Fruit fly (Drosophila melanogaster) whole organism: ENCODE measurements around the gene CG6230.

Source experiments
- CG8478 ChIP-seq: fragments of >200 bp; optimal IDR thresholded peaks from 2 replicates; lab custom pipeline; 2018; ENCODE audit warnings: inconsistent platforms
- pan ChIP-seq: fragments of >200 bp; optimal IDR thresholded peaks from 2 replicates; lab custom pipeline; 2017
- psq ChIP-seq: fragments of >200 bp; optimal IDR thresholded peaks from 2 replicates; lab custom pipeline; 2017

- TF ChIP-seq pan (lab: Kevin White, UChicago) (peak; percentile 46), psq (lab: Kevin White, UChicago) (no peak), CG8478 (lab: Kevin White, UChicago) (no peak)
Observed at dm6 chr2L:11155166-11155958, 35.2 kb upstream of the CG6230 start, which contains the start of gene CG6287.
